Fruit fly (Drosophila melanogaster) whole organism, embryonic: ENCODE measurements around the gene Chmp1.

ENCODE experiments used
- Antp ChIP-seq: fragments of 200-800 bp; sonication (Bioruptor generic); optimal IDR thresholded peaks from 3 replicates; lab custom pipeline; 2016; ENCODE audit warnings: missing biosample characterization, missing genetic modification characterization
- CG10431 ChIP-seq: fragments of 200-800 bp; sonication (Bioruptor generic); optimal IDR thresholded peaks from 3 replicates; lab custom pipeline; 2018; ENCODE audit warnings: missing biosample characterization, mild to moderate bottlenecking, missing genetic modification characterization
- CG11247 ChIP-seq: fragments of 200-800 bp; sonication (Bioruptor generic); IDR thresholded peaks from 2 replicates; pipeline ENCODE4 v1.3.6; 2022; ENCODE audit warnings: missing biosample characterization, missing genetic modification characterization
- CG12219 ChIP-seq: fragments of 200-800 bp; sonication (Bioruptor generic); optimal IDR thresholded peaks from 3 replicates; lab custom pipeline; 2018; ENCODE audit warnings: missing biosample characterization, mild to moderate bottlenecking, missing genetic modification characterization
- CG12391 ChIP-seq: fragments of 200-800 bp; sonication (Bioruptor generic); optimal IDR thresholded peaks from 3 replicates; lab custom pipeline; 2018; ENCODE audit warnings: missing biosample characterization, mild to moderate bottlenecking, missing genetic modification characterization, moderate library complexity
- CG13296 ChIP-seq: fragments of 200-800 bp; sonication (Bioruptor generic); optimal IDR thresholded peaks from 3 replicates; lab custom pipeline; 2018; ENCODE audit warnings: missing biosample characterization, mild to moderate bottlenecking, missing genetic modification characterization
- CG13775 ChIP-seq: fragments of 200-800 bp; sonication (Bioruptor generic); optimal IDR thresholded peaks from 3 replicates; lab custom pipeline; 2017; ENCODE audit warnings: missing biosample characterization, mild to moderate bottlenecking, missing genetic modification characterization
- CG14965 ChIP-seq: fragments of 200-800 bp; sonication (Bioruptor generic); optimal IDR thresholded peaks from 2 replicates; lab custom pipeline; 2016; ENCODE audit warnings: missing biosample characterization, missing genetic modification characterization, borderline replicate concordance
- CG17612 ChIP-seq: fragments of 200-800 bp; sonication (Bioruptor generic); IDR thresholded peaks from 2 replicates; pipeline ENCODE4 v1.3.6; 2022; ENCODE audit warnings: missing biosample characterization, missing genetic modification characterization
- CG18476 ChIP-seq: fragments of 200-800 bp; sonication (Bioruptor generic); optimal IDR thresholded peaks from 2 replicates; lab custom pipeline; 2016; ENCODE audit warnings: missing biosample characterization, mild to moderate bottlenecking, missing genetic modification characterization
- CG2129 ChIP-seq: fragments of 200-800 bp; sonication (Bioruptor generic); IDR thresholded peaks from 2 replicates; pipeline ENCODE4 v1.3.6; 2022; ENCODE audit warnings: missing biosample characterization, missing genetic modification characterization; ENCODE audit not compliant: partially characterized antibody
- CG2199 ChIP-seq: fragments of 200-800 bp; sonication (Bioruptor generic); IDR thresholded peaks from 3 replicates; pipeline ENCODE4 v1.3.6; 2022; ENCODE audit warnings: missing biosample characterization, missing genetic modification characterization
- CG30431 ChIP-seq: fragments of 200-800 bp; sonication (Bioruptor generic); optimal IDR thresholded peaks from 2 replicates; lab custom pipeline; 2017; ENCODE audit warnings: missing biosample characterization, missing genetic modification characterization
- CG31224 ChIP-seq: fragments of 200-800 bp; sonication (Bioruptor generic); IDR thresholded peaks from 2 replicates; pipeline ENCODE4 v1.3.6; 2022; ENCODE audit warnings: missing biosample characterization, missing genetic modification characterization
- CG32532 ChIP-seq: fragments of 200-800 bp; sonication (Bioruptor generic); IDR thresholded peaks from 2 replicates; pipeline ENCODE4 v1.3.6; 2022; ENCODE audit warnings: missing biosample characterization, missing genetic modification characterization
- CG33213 ChIP-seq: fragments of 200-800 bp; sonication (Bioruptor generic); optimal IDR thresholded peaks from 3 replicates; lab custom pipeline; 2016; ENCODE audit warnings: missing biosample characterization, missing genetic modification characterization
- CG34422 ChIP-seq: fragments of 200-800 bp; sonication (Bioruptor generic); IDR thresholded peaks from 3 replicates; pipeline ENCODE4 v1.3.6; 2022; ENCODE audit warnings: missing biosample characterization, missing genetic modification characterization
- CG3847 ChIP-seq: fragments of 200-800 bp; sonication (Bioruptor generic); IDR thresholded peaks from 2 replicates; pipeline ENCODE4 v1.3.6; 2022; ENCODE audit warnings: missing biosample characterization, missing genetic modification characterization
- CG6175 ChIP-seq: fragments of 200-800 bp; sonication (Bioruptor generic); IDR thresholded peaks from 3 replicates; pipeline ENCODE4 v1.3.6; 2022; ENCODE audit warnings: missing biosample characterization, missing genetic modification characterization
- CG7357 ChIP-seq: fragments of 200-800 bp; sonication (Bioruptor generic); IDR thresholded peaks from 3 replicates; pipeline ENCODE4 v1.3.6; 2022; ENCODE audit warnings: missing biosample characterization, missing genetic modification characterization
- CG7839 ChIP-seq: fragments of 200-800 bp; sonication (Bioruptor generic); optimal IDR thresholded peaks from 3 replicates; lab custom pipeline; 2018; ENCODE audit warnings: missing biosample characterization, mild to moderate bottlenecking, missing genetic modification characterization, moderate library complexity
- CG7963 ChIP-seq: fragments of 200-800 bp; sonication (Bioruptor generic); IDR thresholded peaks from 3 replicates; pipeline ENCODE4 v1.3.6; 2022; ENCODE audit warnings: missing biosample characterization, missing genetic modification characterization; ENCODE audit not compliant: partially characterized antibody
- CG9817 ChIP-seq: fragments of 200-800 bp; sonication (Bioruptor generic); optimal IDR thresholded peaks from 2 replicates; lab custom pipeline; 2018; ENCODE audit warnings: missing biosample characterization, mild to moderate bottlenecking, missing genetic modification characterization, moderate library complexity
- CG9876 ChIP-seq: fragments of 200-800 bp; sonication (Bioruptor generic); optimal IDR thresholded peaks from 2 replicates; lab custom pipeline; 2016; ENCODE audit warnings: missing biosample characterization, missing genetic modification characterization
- CG9932 ChIP-seq: fragments of 200-800 bp; sonication (Bioruptor generic); IDR thresholded peaks from 2 replicates; pipeline ENCODE4 v1.3.6; 2022; ENCODE audit warnings: missing biosample characterization, missing genetic modification characterization
- Dfd ChIP-seq, 2 experiments: fragments of >200 bp; optimal IDR thresholded peaks; 2 replicates each; lab custom pipeline; 2017; ENCODE audit warnings: missing biosample characterization in 2 of 2, missing genetic modification characterization in 2 of 2
- ERR ChIP-seq: fragments of 200-800 bp; sonication (Bioruptor generic); optimal IDR thresholded peaks from 2 replicates; lab custom pipeline; 2016; ENCODE audit warnings: missing biosample characterization, missing genetic modification characterization
- Ets97D ChIP-seq: fragments of 200-800 bp; sonication (Bioruptor generic); optimal IDR thresholded peaks from 3 replicates; lab custom pipeline; 2016; ENCODE audit warnings: missing biosample characterization, missing genetic modification characterization
- Hmr ChIP-seq: fragments of 200-800 bp; sonication (Bioruptor generic); optimal IDR thresholded peaks from 3 replicates; lab custom pipeline; 2017; ENCODE audit warnings: mild to moderate bottlenecking, missing biosample characterization, missing genetic modification reagents, missing genetic modification characterization
- Kr ChIP-seq: fragments of 200-800 bp; sonication (Bioruptor generic); optimal IDR thresholded peaks from 2 replicates; lab custom pipeline; 2017; ENCODE audit warnings: missing biosample characterization, mild to moderate bottlenecking, missing genetic modification characterization
- MESR4 ChIP-seq: fragments of 200-800 bp; sonication (Bioruptor generic); optimal IDR thresholded peaks from 2 replicates; lab custom pipeline; 2018; ENCODE audit warnings: missing biosample characterization, mild to moderate bottlenecking, missing genetic modification characterization, moderate library complexity
- NC2β ChIP-seq: fragments of 200-800 bp; sonication (Bioruptor generic); optimal IDR thresholded peaks from 2 replicates; lab custom pipeline; 2016; ENCODE audit warnings: missing biosample characterization, missing genetic modification characterization
- Opbp ChIP-seq: fragments of 200-800 bp; sonication (Bioruptor generic); IDR thresholded peaks from 3 replicates; pipeline ENCODE4 v1.3.6; 2022; ENCODE audit warnings: missing biosample characterization, missing genetic modification characterization; ENCODE audit not compliant: partially characterized antibody
- Side ChIP-seq: fragments of 200-800 bp; sonication (Bioruptor generic); optimal IDR thresholded peaks from 2 replicates; lab custom pipeline; 2016; ENCODE audit warnings: missing biosample characterization, missing genetic modification characterization
- aop ChIP-seq: fragments of 200-800 bp; sonication (Bioruptor generic); IDR thresholded peaks from 2 replicates; pipeline ENCODE4 v1.3.6; 2022; ENCODE audit warnings: missing biosample characterization, missing genetic modification characterization
- btn ChIP-seq: fragments of 200-800 bp; sonication (Bioruptor generic); optimal IDR thresholded peaks from 2 replicates; lab custom pipeline; 2016; ENCODE audit warnings: missing biosample characterization, missing genetic modification characterization
- danr ChIP-seq: fragments of 200-800 bp; sonication (Bioruptor generic); IDR thresholded peaks from 2 replicates; pipeline ENCODE4 v1.3.6; 2022; ENCODE audit warnings: missing biosample characterization, missing genetic modification characterization
- dm ChIP-seq: fragments of 200-800 bp; sonication (Bioruptor generic); optimal IDR thresholded peaks from 3 replicates; lab custom pipeline; 2016; ENCODE audit warnings: missing biosample characterization, missing genetic modification characterization
- fd96Cb ChIP-seq: fragments of 200-800 bp; sonication (Bioruptor generic); optimal IDR thresholded peaks from 2 replicates; lab custom pipeline; 2018; ENCODE audit warnings: missing biosample characterization, mild to moderate bottlenecking, missing genetic modification characterization, moderate library complexity
- klu ChIP-seq: fragments of 200-800 bp; sonication (Bioruptor generic); IDR thresholded peaks from 2 replicates; pipeline ENCODE4 v1.3.6; 2022; ENCODE audit warnings: missing biosample characterization, missing genetic modification characterization
- kni ChIP-seq: fragments of 200-800 bp; sonication (Bioruptor generic); optimal IDR thresholded peaks from 3 replicates; lab custom pipeline; 2017; ENCODE audit warnings: mild to moderate bottlenecking, missing biosample characterization, missing genetic modification reagents, missing genetic modification characterization
- knrl ChIP-seq: fragments of 200-800 bp; sonication (Bioruptor generic); IDR thresholded peaks from 3 replicates; pipeline ENCODE4 v1.3.6; 2022; ENCODE audit warnings: missing biosample characterization, missing genetic modification characterization; ENCODE audit not compliant: partially characterized antibody
- pb ChIP-seq: fragments of 200-800 bp; sonication (Bioruptor generic); optimal IDR thresholded peaks from 3 replicates; lab custom pipeline; 2016; ENCODE audit warnings: missing biosample characterization, missing genetic modification characterization
- repo ChIP-seq: fragments of 200-800 bp; sonication (Bioruptor generic); optimal IDR thresholded peaks from 2 replicates; lab custom pipeline; 2016; ENCODE audit warnings: missing biosample characterization, missing genetic modification characterization
- run ChIP-seq: fragments of 200-800 bp; sonication (Bioruptor generic); optimal IDR thresholded peaks from 3 replicates; lab custom pipeline; 2018; ENCODE audit warnings: missing biosample characterization, mild to moderate bottlenecking, missing genetic modification characterization
- slp2 ChIP-seq: fragments of 200-800 bp; sonication (Bioruptor generic); optimal IDR thresholded peaks from 2 replicates; lab custom pipeline; 2016; ENCODE audit warnings: missing biosample characterization, missing genetic modification characterization
- so ChIP-seq: fragments of 200-800 bp; sonication (Bioruptor generic); IDR thresholded peaks from 3 replicates; pipeline ENCODE4 v1.3.6; 2022; ENCODE audit warnings: missing biosample characterization, missing genetic modification characterization
- sug ChIP-seq: fragments of 200-800 bp; optimal IDR thresholded peaks from 2 replicates; lab custom pipeline; 2019; ENCODE audit warnings: missing biosample characterization, mild to moderate bottlenecking, missing genetic modification characterization, moderate library complexity
- toy ChIP-seq: fragments of 200-800 bp; sonication (Bioruptor generic); IDR thresholded peaks from 2 replicates; pipeline ENCODE4 v1.3.6; 2022; ENCODE audit warnings: missing biosample characterization, missing genetic modification characterization
- ttk ChIP-seq: fragments of 200-800 bp; sonication (Bioruptor generic); IDR thresholded peaks from 2 replicates; pipeline ENCODE4 v2.1.2; 2022; ENCODE audit warnings: missing biosample characterization, missing genetic modification characterization
- unpg ChIP-seq: fragments of 200-800 bp; sonication (Bioruptor generic); optimal IDR thresholded peaks from 3 replicates; lab custom pipeline; 2018; ENCODE audit warnings: missing biosample characterization, mild to moderate bottlenecking, missing genetic modification characterization, moderate library complexity

The Chmp1 gene

dm6 chr3L:18672986-18673633 lies 10.8 kb downstream of the Chmp1 start, which contains the start of gene Capr (continued):
- TF ChIP-seq CG13775 (GFP tag; lab: Kevin White, UChicago) (peak; percentile 3), CG32532 (GFP tag; lab: Robert Waterston, UW) (peak; percentile 57), toy (no peak), CG12219 (GFP tag; lab: Kevin White, UChicago) (no peak), CG33213 (peak; percentile 15), repo (no peak), slp2 (no peak), CG7963 (GFP tag; lab: Robert Waterston, UW) (peak; percentile 100), CG6175 (GFP tag; lab: Robert Waterston, UW) (no peak), Ets97D (GFP tag; lab: Kevin White, UChicago) (peak; percentile 69), unpg (GFP tag; lab: Kevin White, UChicago) (peak; percentile 7), CG14965 (no peak), CG31224 (no peak), NC2β (GFP tag; lab: Kevin White, UChicago) (no peak), danr (GFP tag; lab: Robert Waterston, UW) (no peak), kni (GFP tag; lab: Kevin White, UChicago) (no peak), MESR4 (peak; percentile 82), sug (tag; lab: Kevin White, UChicago) (peak; percentile 34), CG2129 (GFP tag; lab: Robert Waterston, UW) (peak; percentile 99), CG2199 (no peak), CG34422 (peak; percentile 54; the same call in 1 of the 3 replicates), CG3847 (GFP tag; lab: Robert Waterston, UW) (peak; percentile 70), CG7357 (GFP tag; lab: Robert Waterston, UW) (no peak), Hmr (GFP tag; lab: Kevin White, UChicago) (peak; percentile 29), CG18476 (no peak), CG9817 (tag; lab: Kevin White, UChicago) (no peak), run (tag; lab: Kevin White, UChicago) (no peak), CG17612 (GFP tag; lab: Robert Waterston, UW) (no peak), CG9876 (GFP tag; lab: Kevin White, UChicago) (peak; percentile 3), Antp (GFP tag; lab: Kevin White, UChicago) (peak; percentile 34), Kr (GFP tag; lab: Kevin White, UChicago) (no peak), Opbp (GFP tag; lab: Robert Waterston, UW) (peak; percentile 100), ERR (GFP tag; lab: Kevin White, UChicago) (peak; percentile 32), CG7839 (tag; lab: Kevin White, UChicago) (peak; percentile 13), fd96Cb (tag; lab: Kevin White, UChicago) (no peak), klu (GFP tag; lab: Robert Waterston, UW) (no peak), CG30431 (GFP tag; lab: Kevin White, UChicago) (no peak), knrl (GFP tag; lab: Robert Waterston, UW) (peak; percentile 100), Side (GFP tag; lab: Kevin White, UChicago) (peak; percentile 28), aop (GFP tag; lab: Robert Waterston, UW) (no peak), Dfd (GFP tag; optimal IDR thresholded peaks at IDR 0.05; lab: Kevin White, UChicago) (peak in 1 of 2 experiments; percentile 63), CG9932 (GFP tag; lab: Robert Waterston, UW) (peak; percentile 84), CG10431 (GFP tag; lab: Kevin White, UChicago) (no peak), CG12391 (tag; lab: Kevin White, UChicago) (peak; percentile 37), so (GFP tag; lab: Robert Waterston, UW) (0 out of 3 replicates have a peak, but pooled peaks have one; percentile 8), CG13296 (GFP tag; lab: Kevin White, UChicago) (no peak), dm (GFP tag; lab: Kevin White, UChicago) (peak; percentile 79), CG11247 (GFP tag; lab: Robert Waterston, UW) (no peak), ttk (GFP tag; lab: Robert Waterston, UW) (no peak), pb (no peak), btn (GFP tag; lab: Kevin White, UChicago) (no peak)
